Worm (Caenorhabditis elegans) whole organism, mixed stage, embryonic: ENCODE data around the gene T27A8.7.

Experiments used
- M03D4.4 ChIP-seq: sonication (generic microtip); optimal IDR thresholded peaks from 2 replicates; lab custom pipeline; 2017; ENCODE audit warnings: mild to moderate bottlenecking, missing genetic modification characterization, missing compliant biosample characterization
- bed-3 ChIP-seq: fragments of 200-800 bp; sonication (Bioruptor generic); optimal IDR thresholded peaks from 3 replicates; lab custom pipeline; 2018; ENCODE audit warnings: mild to moderate bottlenecking, missing genetic modification characterization, moderate library complexity, missing compliant biosample characterization
- blmp-1 ChIP-seq: fragments of 150-350 bp; optimal IDR thresholded peaks from 2 replicates; lab custom pipeline; 2014; ENCODE audit warnings: missing biosample characterization, missing genetic modification characterization
- ceh-39 ChIP-seq: fragments of 150-350 bp; optimal IDR thresholded peaks from 2 replicates; lab custom pipeline; 2014; ENCODE audit warnings: missing biosample characterization, missing genetic modification characterization
- ceh-43 ChIP-seq: fragments of 200-800 bp; sonication (Bioruptor generic); optimal IDR thresholded peaks from 2 replicates; lab custom pipeline; 2018; ENCODE audit warnings: mild to moderate bottlenecking, missing genetic modification characterization, moderate library complexity, missing compliant biosample characterization
- ces-1 ChIP-seq: fragments of 150-350 bp; optimal IDR thresholded peaks from 2 replicates; lab custom pipeline; 2014; ENCODE audit warnings: missing biosample characterization, missing genetic modification reagents, missing genetic modification characterization
- drap-1 ChIP-seq: fragments of 200-800 bp; sonication (Bioruptor generic); optimal IDR thresholded peaks from 3 replicates; lab custom pipeline; 2018; ENCODE audit warnings: mild to moderate bottlenecking, missing genetic modification characterization, missing compliant biosample characterization
- elt-1 ChIP-seq: sonication (generic microtip); optimal IDR thresholded peaks from 2 replicates; lab custom pipeline; 2017; ENCODE audit warnings: missing genetic modification characterization, mild to moderate bottlenecking, missing compliant biosample characterization, antibody characterized with exemption, moderate library complexity, borderline replicate concordance; ENCODE audit not compliant: insufficient read depth
- flh-1 ChIP-seq: fragments of 200-800 bp; sonication (Bioruptor generic); optimal IDR thresholded peaks from 2 replicates; lab custom pipeline; 2018; ENCODE audit warnings: mild to moderate bottlenecking, missing genetic modification characterization, moderate library complexity, missing compliant biosample characterization
- ham-2 ChIP-seq: fragments of 200-800 bp; sonication (Bioruptor generic); optimal IDR thresholded peaks from 2 replicates; lab custom pipeline; 2018; ENCODE audit warnings: mild to moderate bottlenecking, missing genetic modification characterization, missing compliant biosample characterization
- hlh-1 ChIP-seq: fragments of 150-350 bp; optimal IDR thresholded peaks from 2 replicates; lab custom pipeline; 2014; ENCODE audit warnings: missing biosample characterization, missing genetic modification reagents, missing genetic modification characterization
- lin-13 ChIP-seq: fragments of 150-350 bp; optimal IDR thresholded peaks from 2 replicates; lab custom pipeline; 2014; ENCODE audit warnings: missing biosample characterization, missing genetic modification characterization
- lin-32 ChIP-seq: fragments of 200-800 bp; sonication (Bioruptor generic); optimal IDR thresholded peaks from 2 replicates; lab custom pipeline; 2018; ENCODE audit warnings: mild to moderate bottlenecking, missing genetic modification characterization, missing compliant biosample characterization
- lsy-2 ChIP-seq: fragments of 150-350 bp; optimal IDR thresholded peaks from 2 replicates; lab custom pipeline; 2014; ENCODE audit warnings: missing biosample characterization, missing genetic modification characterization
- mab-5 ChIP-seq: fragments of 150-350 bp; optimal IDR thresholded peaks from 2 replicates; lab custom pipeline; 2014; ENCODE audit warnings: missing biosample characterization, missing genetic modification characterization
- mep-1 ChIP-seq: fragments of 150-350 bp; optimal IDR thresholded peaks from 2 replicates; lab custom pipeline; 2017; ENCODE audit warnings: missing biosample characterization, missing genetic modification reagents, missing genetic modification characterization, inconsistent platforms
- mls-2 ChIP-seq: sonication (generic microtip); optimal IDR thresholded peaks from 2 replicates; lab custom pipeline; 2016; ENCODE audit warnings: mild to moderate bottlenecking, missing genetic modification characterization, moderate library complexity, missing compliant biosample characterization
- nhr-2 ChIP-seq: fragments of 150-350 bp; optimal IDR thresholded peaks from 2 replicates; lab custom pipeline; 2014; ENCODE audit warnings: missing biosample characterization, missing genetic modification characterization
- nhr-237 ChIP-seq: fragments of 150-350 bp; optimal IDR thresholded peaks from 2 replicates; lab custom pipeline; 2014; ENCODE audit warnings: missing biosample characterization, missing genetic modification characterization
- nhr-76 ChIP-seq: sonication (generic microtip); optimal IDR thresholded peaks from 2 replicates; lab custom pipeline; 2017; ENCODE audit warnings: missing biosample characterization, missing genetic modification characterization
- pha-4 ChIP-seq: fragments of 150-350 bp; optimal IDR thresholded peaks from 2 replicates; lab custom pipeline; 2018; ENCODE audit warnings: missing biosample characterization, missing genetic modification reagents, missing genetic modification characterization
- sem-2 ChIP-seq: fragments of 200-800 bp; sonication (Bioruptor generic); optimal IDR thresholded peaks from 2 replicates; lab custom pipeline; 2018; ENCODE audit warnings: mild to moderate bottlenecking, missing genetic modification characterization, missing compliant biosample characterization
- snpc-4 ChIP-seq: fragments of 150-350 bp; optimal IDR thresholded peaks from 2 replicates; lab custom pipeline; 2014; ENCODE audit warnings: missing biosample characterization, missing genetic modification characterization
- sptf-1 ChIP-seq: sonication (generic microtip); optimal IDR thresholded peaks from 2 replicates; lab custom pipeline; 2017; ENCODE audit warnings: mild to moderate bottlenecking, missing genetic modification characterization, moderate library complexity, missing compliant biosample characterization
- tbx-8 ChIP-seq: fragments of 200-800 bp; sonication (Bioruptor generic); optimal IDR thresholded peaks from 2 replicates; lab custom pipeline; 2018; ENCODE audit warnings: mild to moderate bottlenecking, missing genetic modification characterization, moderate library complexity, missing compliant biosample characterization
- unc-120 ChIP-seq: sonication (generic microtip); optimal IDR thresholded peaks from 2 replicates; lab custom pipeline; 2017; ENCODE audit warnings: missing genetic modification characterization, missing compliant biosample characterization; ENCODE audit not compliant: poor library complexity, severe bottlenecking
- unc-39 ChIP-seq: fragments of 150-350 bp; optimal IDR thresholded peaks from 2 replicates; lab custom pipeline; 2014; ENCODE audit warnings: missing biosample characterization, missing genetic modification characterization
- unc-62 ChIP-seq: fragments of 150-350 bp; optimal IDR thresholded peaks from 2 replicates; lab custom pipeline; 2014; ENCODE audit warnings: missing biosample characterization, missing genetic modification reagents, missing genetic modification characterization
- zip-8 ChIP-seq: fragments of 150-350 bp; optimal IDR thresholded peaks from 2 replicates; lab custom pipeline; 2014; ENCODE audit warnings: missing biosample characterization, missing genetic modification characterization
- ztf-11 ChIP-seq: fragments of 150-350 bp; optimal IDR thresholded peaks from 2 replicates; lab custom pipeline; 2014; ENCODE audit warnings: missing biosample characterization, missing genetic modification characterization

Gene T27A8.7

DNA sequence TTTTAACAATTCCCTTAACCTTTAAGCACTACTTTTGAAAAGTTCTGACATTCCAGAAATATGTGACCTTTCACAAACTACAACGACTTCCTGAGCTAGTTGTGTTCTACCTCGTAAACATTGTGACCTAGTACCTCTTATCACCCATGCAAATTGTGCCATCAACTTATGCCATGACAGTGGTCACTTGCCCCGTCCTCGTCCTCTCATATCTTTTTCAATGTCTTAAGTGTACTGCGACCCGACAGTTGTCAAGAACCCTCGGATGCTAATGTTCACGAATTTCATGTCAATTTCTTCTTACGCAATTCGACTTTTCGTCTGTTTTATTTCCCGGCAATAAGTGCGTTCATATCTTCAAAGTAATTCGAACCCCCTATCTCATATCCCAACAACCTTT lies 32.5 kb downstream of the T27A8.7 start:
- TF ChIP-seq pha-4 (no peak), hlh-1 (tag; lab: Kevin White, UChicago) (peak; percentile 83)

DNA sequence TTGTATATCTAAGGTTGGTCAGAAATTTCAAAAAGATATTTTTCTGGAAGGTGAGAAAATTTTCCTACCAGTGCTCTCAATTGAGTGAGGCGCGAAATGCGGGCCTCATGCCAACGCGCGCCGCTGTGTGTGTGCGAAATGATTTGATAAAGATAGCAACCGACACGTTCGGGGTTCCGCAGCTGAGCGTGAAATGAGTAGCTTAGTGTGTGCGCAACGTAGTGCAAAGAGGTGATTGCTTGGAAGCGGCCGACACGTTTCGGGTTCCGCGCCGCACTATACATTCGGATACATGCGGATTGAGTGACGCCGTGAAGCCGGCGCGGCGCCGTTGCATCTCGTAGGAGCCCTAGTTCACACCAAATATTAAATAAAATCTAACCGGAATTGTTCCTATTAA lies 35.8 kb downstream of the T27A8.7 start:
- no peak for TF ChIP-seq lsy-2 (tag; lab: Kevin White, UChicago)
- TF ChIP-seq ztf-11, result no peak
- TF ChIP-seq zip-8 (tag; lab: Kevin White, UChicago), result no peak
- no peak for TF ChIP-seq unc-62 (GFP tag; lab: Kevin White, UChicago)
- no peak for TF ChIP-seq nhr-76 (tag; lab: Kevin White, UChicago)
- TF ChIP-seq nhr-2 (tag; lab: Kevin White, UChicago), result no peak
- TF ChIP-seq hlh-1 (tag; lab: Kevin White, UChicago), result no peak
- no peak for TF ChIP-seq unc-39 (tag; lab: Kevin White, UChicago)
- TF ChIP-seq tbx-8, result no peak
- TF ChIP-seq ceh-39, result no peak
- TF ChIP-seq, all 35 proteins: peak for 0

- no peak for TF ChIP-seq nhr-76 (tag; lab: Kevin White, UChicago)
- no peak for TF ChIP-seq ham-2
- no peak for TF ChIP-seq nhr-237 (tag; lab: Kevin White, UChicago)
- TF ChIP-seq drap-1, result no peak
- TF ChIP-seq ztf-11, result no peak
- TF ChIP-seq ceh-43 (GFP tag; lab: Kevin White, UChicago), result no peak
- no peak for TF ChIP-seq flh-1 (GFP tag; lab: Kevin White, UChicago)
- no peak for TF ChIP-seq bed-3 (GFP tag; lab: Kevin White, UChicago)
- TF ChIP-seq mep-1, result no peak
- TF ChIP-seq tbx-8, result no peak
- TF ChIP-seq hlh-1 (tag; lab: Kevin White, UChicago), result no peak
- TF ChIP-seq snpc-4 (tag; lab: Kevin White, UChicago), result no peak
- TF ChIP-seq ceh-39, result no peak
- TF ChIP-seq blmp-1, result no peak
- TF ChIP-seq sptf-1 (tag; lab: Kevin White, UChicago), result no peak
Measured at ce11 chrX:16094370-16094769, 39.0 kb downstream of the T27A8.7 start, which contains the start of gene C30F2.5. Gene C30F2.5, plus strand, starts transcription at chrX:16094670.

DNA sequence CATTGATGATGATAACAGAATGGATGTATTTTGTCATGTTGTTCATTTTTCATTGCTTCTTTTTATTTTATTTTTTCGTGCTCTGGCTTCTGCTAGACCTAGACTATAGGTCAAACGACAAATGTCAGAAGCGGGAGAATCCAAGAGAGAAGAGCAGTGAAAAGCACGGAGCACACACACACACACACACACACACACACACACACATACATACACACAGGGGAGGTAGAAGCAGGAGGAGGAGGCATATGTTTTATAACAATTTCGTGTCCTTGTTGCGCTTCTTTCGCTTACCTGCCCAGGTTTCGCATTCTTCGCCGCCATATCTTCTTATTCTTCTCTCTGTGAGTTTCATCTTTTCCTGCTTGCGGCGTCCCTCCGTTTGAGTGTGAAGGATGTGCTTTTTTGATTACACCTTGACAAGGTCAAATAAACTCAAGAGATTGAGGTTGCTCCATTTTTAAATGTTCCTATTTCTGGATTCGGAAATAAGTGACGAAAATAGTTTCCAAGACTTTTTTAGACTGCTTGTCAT lies 42.8 kb downstream of the T27A8.7 start:
- TF ChIP-seq sem-2 (GFP tag; lab: Kevin White, UChicago), result no peak
- no peak for TF ChIP-seq ceh-43 (GFP tag; lab: Kevin White, UChicago)
- TF ChIP-seq hlh-1 (tag; lab: Kevin White, UChicago), result peak; percentile 46
- TF ChIP-seq drap-1, result no peak
- peak; percentile 1 for TF ChIP-seq sptf-1 (tag; lab: Kevin White, UChicago)
- TF ChIP-seq ces-1 (GFP tag; lab: Kevin White, UChicago), result no peak
- no peak for TF ChIP-seq nhr-76 (tag; lab: Kevin White, UChicago)
- TF ChIP-seq nhr-2 (tag; lab: Kevin White, UChicago), result no peak
- no peak for TF ChIP-seq unc-62 (GFP tag; lab: Kevin White, UChicago)
- no peak for TF ChIP-seq M03D4.4
- peak; percentile 47 for TF ChIP-seq unc-120
- no peak for TF ChIP-seq elt-1 (tag; lab: Kevin White, UChicago)
- TF ChIP-seq blmp-1, result no peak
- no peak for TF ChIP-seq ztf-11
- TF ChIP-seq mab-5 (tag; lab: Kevin White, UChicago), result no peak
- TF ChIP-seq pha-4, result no peak
- no peak for TF ChIP-seq snpc-4 (tag; lab: Kevin White, UChicago)
- no peak for TF ChIP-seq lin-32 (GFP tag; lab: Kevin White, UChicago)

- TF ChIP-seq sptf-1 (tag; lab: Kevin White, UChicago) (no peak), mls-2 (tag; lab: Kevin White, UChicago) (no peak), hlh-1 (tag; lab: Kevin White, UChicago) (no peak), nhr-237 (tag; lab: Kevin White, UChicago) (no peak), M03D4.4 (no peak), zip-8 (tag; lab: Kevin White, UChicago) (no peak), lsy-2 (tag; lab: Kevin White, UChicago) (no peak), unc-62 (GFP tag; lab: Kevin White, UChicago) (no peak)
Measured at ce11 chrX:16099251-16099650, 43.9 kb downstream of the T27A8.7 start.

DNA sequence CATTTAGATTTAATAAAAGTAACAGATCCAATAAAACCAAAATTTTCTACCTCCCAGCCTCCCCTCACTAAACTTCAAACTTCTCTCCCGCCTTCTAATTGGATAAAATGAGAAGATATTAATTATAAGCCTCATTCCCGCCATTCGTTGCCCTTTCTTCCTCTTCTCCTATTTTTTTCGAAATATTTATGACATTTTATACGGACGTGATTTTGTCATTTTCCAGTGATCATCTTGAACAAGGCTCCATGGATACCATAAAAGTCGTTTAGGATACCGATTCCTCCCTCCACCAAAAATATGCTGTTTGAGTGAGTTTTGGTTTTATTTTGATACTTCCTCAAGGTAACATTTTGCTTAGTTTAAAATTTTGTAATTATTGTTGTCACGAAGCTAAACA lies 48.1 kb downstream of the T27A8.7 start, which contains the start of gene ZK1073.2:
ZK1073.2 (plus strand) TSS at position 301 of the 400 bp plus-strand sequence.
- no peak for TF ChIP-seq bed-3 (GFP tag; lab: Kevin White, UChicago)
- TF ChIP-seq drap-1, result no peak
- TF ChIP-seq sptf-1 (tag; lab: Kevin White, UChicago), result no peak
- no peak for TF ChIP-seq ztf-11
- no peak for TF ChIP-seq unc-120
- TF ChIP-seq lin-13 (tag; lab: Kevin White, UChicago), result no peak
